Worm (Caenorhabditis elegans): ENCODE measurements around the gene fkh-5.

ce11 chrIII:4859039-4859438, 14.6 kb downstream of the fkh-5 start, which contains the start of gene C35D10.6:
- TF ChIP-seq him-1 (tag; optimal IDR thresholded peaks at IDR 0.05) (no peak), W03F9.2 (tag; optimal IDR thresholded peaks at IDR 0.05) (no peak), dao-5 (tag; optimal IDR thresholded peaks at IDR 0.05) (no peak)
